Worm (Caenorhabditis elegans) whole organism, L1 larva: Measurements from ENCODE around the gene far-7.

Source experiments
- Y116A8C.19 ChIP-seq: sonication (generic microtip); optimal IDR thresholded peaks from 2 replicates; lab custom pipeline; 2016; ENCODE audit warnings: missing compliant biosample characterization, missing genetic modification characterization, borderline replicate concordance
- alr-1 ChIP-seq: fragments of 200-800 bp; sonication (Bioruptor generic); optimal IDR thresholded peaks from 2 replicates; lab custom pipeline; 2018; ENCODE audit warnings: borderline replicate concordance, mild to moderate bottlenecking, missing genetic modification characterization, missing compliant biosample characterization
- blmp-1 ChIP-seq: fragments of 150-350 bp; optimal IDR thresholded peaks from 2 replicates; lab custom pipeline; 2014; ENCODE audit warnings: missing biosample characterization, missing genetic modification characterization
- ceh-88 ChIP-seq: fragments of 200-800 bp; sonication (Bioruptor generic); IDR thresholded peaks from 2 replicates; pipeline ENCODE4 v1.3.6; 2022; ENCODE audit warnings: missing genetic modification characterization, missing compliant biosample characterization
- ceh-90 ChIP-seq: sonication (generic microtip); optimal IDR thresholded peaks from 2 replicates; lab custom pipeline; 2016; ENCODE audit warnings: missing genetic modification characterization, missing compliant biosample characterization
- ces-1 ChIP-seq: fragments of 150-350 bp; optimal IDR thresholded peaks from 2 replicates; lab custom pipeline; 2014; ENCODE audit warnings: missing biosample characterization, missing genetic modification reagents, missing genetic modification characterization
- dpl-1 ChIP-seq, 3 experiments: fragments of 150-350 bp in 2 of 3; sonication (generic microtip) in 1 of 3; optimal IDR thresholded peaks; 2 replicates each; lab custom pipeline; 2014 to 2017; ENCODE audit warnings: missing biosample characterization in 3 of 3, missing genetic modification characterization in 3 of 3, missing genetic modification reagents in 3 of 3
- dsc-1 ChIP-seq: sonication (generic microtip); optimal IDR thresholded peaks from 2 replicates; lab custom pipeline; 2016; ENCODE audit warnings: mild to moderate bottlenecking, missing genetic modification characterization, missing compliant biosample characterization
- efl-1 ChIP-seq, 4 experiments: fragments of 150-350 bp; optimal IDR thresholded peaks in 3 of 4; peaks in 1 of 4; 1 replicate in 1 of 4; 2 replicates in 3 of 4; lab custom pipeline; 2014; ENCODE audit warnings: missing biosample characterization in 2 of 4, missing genetic modification characterization in 2 of 4, missing genetic modification reagents in 2 of 4
- egl-13 ChIP-seq: sonication (generic microtip); optimal IDR thresholded peaks from 2 replicates; lab custom pipeline; 2016; ENCODE audit warnings: missing genotype, missing genetic modification reagents, missing genetic modification characterization, missing compliant biosample characterization
- egl-27 ChIP-seq, 2 experiments: fragments of 150-350 bp in 1 of 2; sonication (generic microtip); optimal IDR thresholded peaks; 3 replicates each; lab custom pipeline; 2017 to 2018; ENCODE audit warnings: missing biosample characterization in 2 of 2, missing genetic modification characterization in 2 of 2, missing genetic modification reagents in 2 of 2
- elt-2 ChIP-seq: sonication (generic microtip); optimal IDR thresholded peaks from 2 replicates; lab custom pipeline; 2016; ENCODE audit warnings: missing genetic modification characterization, mild to moderate bottlenecking, inconsistent platforms, missing compliant biosample characterization, missing genetic modification reagents
- elt-3 ChIP-seq, 6 experiments: fragments of 150-350 bp in 1 of 6; sonication (generic microtip); optimal IDR thresholded peaks; 2 replicates each; lab custom pipeline; 2017 to 2018; ENCODE audit warnings: missing biosample characterization in 6 of 6, missing genetic modification characterization in 6 of 6, inconsistent platforms in 1 of 6
- fkh-10 ChIP-seq: sonication (generic microtip); optimal IDR thresholded peaks from 2 replicates; lab custom pipeline; 2017; ENCODE audit warnings: missing biosample characterization, missing genetic modification reagents, missing genetic modification characterization
- grh-1 ChIP-seq: fragments of 200-800 bp; sonication (Bioruptor generic); IDR thresholded peaks from 2 replicates; pipeline ENCODE4 v1.3.6; 2022; ENCODE audit warnings: missing genetic modification reagents, missing genetic modification characterization, missing compliant biosample characterization
- hlh-17 ChIP-seq: fragments of 200-800 bp; sonication (Bioruptor generic); optimal IDR thresholded peaks from 2 replicates; lab custom pipeline; 2018; ENCODE audit warnings: missing genetic modification characterization, mild to moderate bottlenecking, missing compliant biosample characterization, moderate library complexity, borderline replicate concordance
- jun-1 ChIP-seq: fragments of 150-350 bp; optimal IDR thresholded peaks from 2 replicates; lab custom pipeline; 2014; ENCODE audit warnings: missing biosample characterization, missing genetic modification reagents, missing genetic modification characterization
- lin-13 ChIP-seq: fragments of 150-350 bp; optimal IDR thresholded peaks from 2 replicates; lab custom pipeline; 2014; ENCODE audit warnings: missing biosample characterization, missing genetic modification reagents, missing genetic modification characterization
- lin-35 ChIP-seq, 2 experiments: fragments of 150-350 bp; optimal IDR thresholded peaks; 2 replicates each; lab custom pipeline; 2014; ENCODE audit warnings: missing biosample characterization in 2 of 2, missing genetic modification characterization in 2 of 2, missing genetic modification reagents in 2 of 2
- lin-39 ChIP-seq: fragments of 150-350 bp; optimal IDR thresholded peaks from 2 replicates; lab custom pipeline; 2014; ENCODE audit warnings: missing biosample characterization, missing genetic modification reagents, missing genetic modification characterization
- mep-1 ChIP-seq: fragments of 150-350 bp; optimal IDR thresholded peaks from 2 replicates; lab custom pipeline; 2014; ENCODE audit warnings: missing biosample characterization, missing genetic modification characterization
- nhr-11 ChIP-seq: fragments of 150-350 bp; optimal IDR thresholded peaks from 2 replicates; lab custom pipeline; 2014; ENCODE audit warnings: missing biosample characterization, missing genetic modification characterization
- nhr-19 ChIP-seq: fragments of 200-800 bp; sonication (Bioruptor generic); conservative IDR thresholded peaks from 2 replicates; pipeline ENCODE4 v1.3.6; 2022; ENCODE audit warnings: missing genetic modification characterization, missing compliant biosample characterization
- nhr-28 ChIP-seq: fragments of 150-350 bp; optimal IDR thresholded peaks from 2 replicates; lab custom pipeline; 2014; ENCODE audit warnings: missing biosample characterization, missing genetic modification characterization
- nhr-71 ChIP-seq: sonication (generic microtip); optimal IDR thresholded peaks from 2 replicates; lab custom pipeline; 2016; ENCODE audit warnings: mild to moderate bottlenecking, missing genetic modification characterization, moderate library complexity, missing compliant biosample characterization
- nhr-76 ChIP-seq: sonication (generic microtip); optimal IDR thresholded peaks from 2 replicates; lab custom pipeline; 2017; ENCODE audit warnings: missing biosample characterization, missing genetic modification characterization
- nhr-77 ChIP-seq: fragments of 150-350 bp; optimal IDR thresholded peaks from 2 replicates; lab custom pipeline; 2014; ENCODE audit warnings: missing biosample characterization, missing genetic modification characterization
- pax-3 ChIP-seq: fragments of 200-800 bp; sonication (Bioruptor generic); optimal IDR thresholded peaks from 2 replicates; lab custom pipeline; 2018; ENCODE audit warnings: mild to moderate bottlenecking, missing genetic modification characterization, moderate library complexity, missing compliant biosample characterization
- snpc-4 ChIP-seq: fragments of 150-350 bp; optimal IDR thresholded peaks from 2 replicates; lab custom pipeline; 2014; ENCODE audit warnings: missing biosample characterization, missing genetic modification characterization
- snu-23 ChIP-seq: sonication (generic microtip); optimal IDR thresholded peaks from 2 replicates; lab custom pipeline; 2016; ENCODE audit warnings: missing genetic modification characterization, missing compliant biosample characterization
- sox-4 ChIP-seq: sonication (generic microtip); optimal IDR thresholded peaks from 2 replicates; lab custom pipeline; 2016; ENCODE audit warnings: missing genetic modification characterization, missing compliant biosample characterization
- sup-37 ChIP-seq: fragments of 200-800 bp; sonication (Bioruptor generic); optimal IDR thresholded peaks from 2 replicates; lab custom pipeline; 2018; ENCODE audit warnings: mild to moderate bottlenecking, missing genetic modification characterization, missing compliant biosample characterization
- tbx-2 ChIP-seq: sonication (generic microtip); optimal IDR thresholded peaks from 2 replicates; lab custom pipeline; 2016; ENCODE audit warnings: missing genetic modification characterization, missing compliant biosample characterization
- tlp-1 ChIP-seq: fragments of 150-350 bp; optimal IDR thresholded peaks from 2 replicates; lab custom pipeline; 2014; ENCODE audit warnings: missing biosample characterization, missing genetic modification characterization
- unc-62 ChIP-seq: fragments of 150-350 bp; optimal IDR thresholded peaks from 2 replicates; lab custom pipeline; 2014; ENCODE audit warnings: missing biosample characterization, missing genetic modification reagents, missing genetic modification characterization
- vab-15 ChIP-seq: sonication (generic microtip); optimal IDR thresholded peaks from 2 replicates; lab custom pipeline; 2017; ENCODE audit warnings: missing genotype, mild to moderate bottlenecking, missing genetic modification characterization, missing compliant biosample characterization
- zip-4 ChIP-seq: fragments of 200-800 bp; sonication (Bioruptor generic); optimal IDR thresholded peaks from 2 replicates; lab custom pipeline; 2018; ENCODE audit warnings: mild to moderate bottlenecking, missing genetic modification characterization, moderate library complexity, missing compliant biosample characterization

far-7 gene

DNA sequence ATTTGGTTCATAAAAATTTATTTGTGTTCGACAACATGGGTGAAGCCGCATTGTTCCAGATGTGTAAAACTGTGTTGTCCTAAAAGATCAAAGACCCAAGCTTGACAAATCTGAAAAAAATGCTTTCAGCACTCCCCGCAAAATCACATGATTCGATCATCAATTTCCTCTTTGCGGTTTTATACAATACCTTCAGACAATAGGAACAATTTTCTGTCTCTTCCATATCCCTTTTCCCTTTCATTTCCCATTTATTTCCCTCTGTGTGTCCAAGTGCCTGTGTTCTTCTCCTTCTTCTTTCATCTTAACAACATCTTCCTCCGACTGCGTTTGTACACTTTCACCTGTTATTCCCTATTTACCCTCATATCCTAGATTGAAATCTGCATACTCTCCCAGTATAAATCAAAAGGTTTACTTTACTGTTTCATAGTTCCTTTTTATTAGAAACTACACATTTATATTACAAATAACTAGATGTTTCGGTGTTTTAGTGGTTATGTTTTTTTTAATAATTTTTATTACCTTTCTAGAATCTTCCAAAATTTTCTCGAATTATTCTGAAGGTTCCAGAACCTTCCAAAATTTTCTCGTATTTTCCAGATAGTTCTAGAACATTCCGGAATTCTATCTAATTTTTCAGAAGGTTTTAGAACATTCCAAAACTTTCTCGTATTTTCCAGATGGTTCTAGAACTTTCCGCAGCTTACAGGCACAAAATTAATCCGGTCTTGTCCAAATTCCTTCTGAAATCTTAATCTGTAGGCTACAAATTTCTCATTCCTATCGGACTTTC is 18.4 kb upstream of the far-7 start, which contains the start of gene K01A2.5 (continued):
- TF ChIP-seq lin-35 (GFP tag; optimal IDR thresholded peaks at IDR 0.05; lab: Kevin White, UChicago): peak in 1 of 2 experiments; percentile 8
- no peak for TF ChIP-seq nhr-19 (GFP tag; lab: Robert Waterston, UW)
- no peak for TF ChIP-seq snpc-4 (tag; lab: Kevin White, UChicago)
- TF ChIP-seq nhr-71 (tag; lab: Kevin White, UChicago): no peak
- TF ChIP-seq lin-39 (tag; lab: Kevin White, UChicago): no peak
- TF ChIP-seq tbx-2 (tag; lab: Kevin White, UChicago): no peak
- no peak for TF ChIP-seq nhr-28 (tag; lab: Kevin White, UChicago)
- TF ChIP-seq ces-1: no peak
- TF ChIP-seq dpl-1 (GFP tag; optimal IDR thresholded peaks at IDR 0.05; lab: Kevin White, UChicago): peak in 1 of 3 experiments; percentile 2
- TF ChIP-seq elt-2: no peak
- no peak for TF ChIP-seq lin-13 (GFP tag; lab: Kevin White, UChicago)
- TF ChIP-seq nhr-77: no peak
- no peak for TF ChIP-seq fkh-10 (GFP tag; lab: Kevin White, UChicago)
- TF ChIP-seq egl-27 (tag; optimal IDR thresholded peaks at IDR 0.05; lab: Kevin White, UChicago): no peak
- peak; percentile 99 for TF ChIP-seq blmp-1 (tag; lab: Kevin White, UChicago)
- no peak for TF ChIP-seq hlh-17 (GFP tag; lab: Kevin White, UChicago)
- TF ChIP-seq unc-62: no peak
- TF ChIP-seq pax-3 (tag; lab: Kevin White, UChicago): no peak
- TF ChIP-seq egl-13 (tag; lab: Kevin White, UChicago): no peak
- no peak for TF ChIP-seq snu-23
- TF ChIP-seq dsc-1 (tag; lab: Kevin White, UChicago): no peak
- TF ChIP-seq ceh-88 (GFP tag; lab: Robert Waterston, UW): no peak
- peak; percentile 48 for TF ChIP-seq mep-1 (tag; lab: Kevin White, UChicago)
- peak in 2 of 6 experiments; percentile 11 to 35 for TF ChIP-seq elt-3 (tag; optimal IDR thresholded peaks at IDR 0.05; lab: Kevin White, UChicago)
- no peak for TF ChIP-seq vab-15
- no peak for TF ChIP-seq jun-1 (tag; lab: Kevin White, UChicago)
- no peak for TF ChIP-seq zip-4 (GFP tag; lab: Kevin White, UChicago)

DNA sequence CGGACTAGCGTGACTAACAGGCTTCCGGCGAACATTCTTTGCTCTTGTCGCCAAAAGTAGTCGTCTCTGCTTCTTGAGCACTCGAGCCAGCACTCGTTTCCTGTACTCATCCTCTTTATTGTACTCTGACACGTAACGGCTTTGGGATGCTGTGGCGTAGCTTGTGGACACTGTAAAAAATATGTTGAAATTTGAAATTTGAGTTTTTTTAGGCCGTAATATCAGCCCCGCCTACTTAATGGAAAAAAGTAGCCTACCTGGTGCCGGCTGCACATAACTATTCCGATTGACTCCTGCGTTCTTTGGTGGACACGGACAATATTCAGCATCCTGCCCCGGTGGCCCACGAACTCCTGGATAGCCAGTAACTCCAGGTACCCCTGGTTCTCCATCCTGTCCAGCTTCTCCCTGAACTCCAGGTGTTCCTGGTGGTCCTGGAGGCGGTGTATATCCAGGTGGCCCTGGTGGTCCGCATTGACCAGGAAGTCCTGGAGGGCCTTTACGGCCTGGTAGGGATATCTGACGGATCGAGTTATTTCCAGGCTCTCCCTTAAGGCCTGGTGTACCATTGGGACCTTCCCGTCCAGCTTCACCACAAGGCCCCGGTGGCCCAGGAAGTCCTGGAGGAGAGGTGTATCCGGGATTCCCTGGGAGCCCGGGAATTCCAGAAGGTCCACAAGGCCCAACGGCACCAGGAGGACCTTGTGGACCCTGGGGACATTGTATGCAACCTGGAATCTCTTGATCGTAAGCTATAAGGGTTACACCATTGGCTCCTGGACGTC is 15.5 kb upstream of the far-7 start:
- TF ChIP-seq alr-1 (tag; lab: Kevin White, UChicago) (no peak), sox-4 (tag; lab: Kevin White, UChicago) (no peak), nhr-11 (tag; lab: Kevin White, UChicago) (no peak), nhr-28 (tag; lab: Kevin White, UChicago) (no peak)
- TF ChIP-seq, all 84 proteins: peak for 0

DNA sequence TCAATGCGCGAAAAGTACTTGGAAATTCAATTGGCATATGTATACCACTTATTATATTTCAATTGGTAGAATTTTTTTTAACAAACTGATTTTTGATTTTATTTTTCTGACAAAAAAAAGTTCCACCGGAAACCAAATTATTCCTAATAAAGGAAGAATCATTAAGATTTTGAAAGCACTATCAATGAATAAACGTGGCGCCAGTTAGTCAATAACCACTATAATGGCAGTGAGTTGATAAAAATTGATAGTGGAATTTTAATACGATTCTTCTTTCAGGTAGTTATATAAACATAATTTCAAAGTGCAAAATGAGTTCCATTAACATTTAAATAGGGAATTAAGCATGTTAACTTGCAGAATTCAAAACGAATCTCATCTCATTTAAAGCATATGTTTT is 13.9 kb upstream of the far-7 start, which contains the start of gene col-69:
TSS of gene col-69 (minus strand) at position 101 of the 400 bp plus-strand sequence.
- no peak for TF ChIP-seq efl-1 (optimal IDR thresholded peaks at IDR 0.05; lab: Kevin White, UChicago)
- peak in 1 of 2 experiments; percentile 17 for TF ChIP-seq efl-1 (GFP tag; optimal IDR thresholded peaks at IDR 0.05 in 1 of 2; lab: Kevin White, UChicago)
- TF ChIP-seq pax-3 (tag; lab: Kevin White, UChicago): no peak

DNA sequence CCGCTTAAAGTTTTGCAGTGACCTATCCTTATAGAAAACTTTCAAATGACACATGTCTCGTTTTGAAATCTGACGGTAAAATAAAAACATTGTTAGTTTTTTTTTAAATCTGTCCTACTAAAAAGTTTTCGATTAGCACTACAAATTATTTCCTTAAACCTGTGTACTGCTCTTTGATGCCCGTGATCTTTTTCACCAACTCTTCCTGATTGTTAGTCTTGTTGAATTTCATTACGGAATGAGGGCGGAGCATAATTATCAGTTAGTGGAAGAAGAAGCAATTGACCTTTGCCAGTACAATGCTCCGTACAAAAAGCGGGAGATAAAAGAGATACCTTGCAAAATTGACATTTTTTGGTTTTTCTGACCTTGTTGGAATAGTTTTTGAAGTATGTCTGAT is 12.4 kb upstream of the far-7 start, which contains the start of gene K01A2.4:
TSS of gene K01A2.4 (plus strand) at position 301 of the 400 bp plus-strand sequence.
- TF ChIP-seq nhr-76: no peak
- no peak for TF ChIP-seq sup-37
- TF ChIP-seq grh-1: no peak
- no peak for TF ChIP-seq efl-1 (optimal IDR thresholded peaks at IDR 0.05; lab: Kevin White, UChicago)
- no peak for TF ChIP-seq efl-1 (GFP tag; optimal IDR thresholded peaks at IDR 0.05 in 1 of 2; lab: Kevin White, UChicago)
- TF ChIP-seq tbx-2 (tag; lab: Kevin White, UChicago): no peak
- TF ChIP-seq tlp-1 (tag; lab: Kevin White, UChicago): no peak
- no peak for TF ChIP-seq ceh-90 (tag; lab: Kevin White, UChicago)
- TF ChIP-seq lin-35 (GFP tag; optimal IDR thresholded peaks at IDR 0.05; lab: Kevin White, UChicago): no peak
- no peak for TF ChIP-seq Y116A8C.19 (tag; lab: Kevin White, UChicago)
- no peak for TF ChIP-seq snpc-4 (tag; lab: Kevin White, UChicago)
